Fruit fly (Drosophila melanogaster) whole organism, adult: ENCODE data around the gene EMC5.

Experiments
- CG11617 ChIP-seq: fragments of 200-800 bp; sonication (Bioruptor generic); optimal IDR thresholded peaks from 2 replicates; lab custom pipeline; 2017; ENCODE audit warnings: mild to moderate bottlenecking, missing biosample characterization, missing genetic modification reagents, missing genetic modification characterization
- CG12768 ChIP-seq: fragments of 200-800 bp; sonication (Bioruptor generic); optimal IDR thresholded peaks from 2 replicates; lab custom pipeline; 2017; ENCODE audit warnings: missing biosample characterization, missing genetic modification characterization, mild to moderate bottlenecking, moderate library complexity, missing genetic modification reagents
- CG14711 ChIP-seq: fragments of 200-800 bp; sonication (Bioruptor generic); optimal IDR thresholded peaks from 2 replicates; lab custom pipeline; 2018; ENCODE audit warnings: missing biosample characterization, mild to moderate bottlenecking, missing genetic modification characterization, moderate library complexity
- CG1620 ChIP-seq: fragments of 200-800 bp; sonication (Bioruptor generic); optimal IDR thresholded peaks from 2 replicates; lab custom pipeline; 2016; ENCODE audit warnings: missing biosample characterization, missing genetic modification characterization
- CG33017 ChIP-seq: fragments of 200-800 bp; sonication (Bioruptor generic); optimal IDR thresholded peaks from 2 replicates; lab custom pipeline; 2018; ENCODE audit warnings: missing biosample characterization, mild to moderate bottlenecking, missing genetic modification characterization, moderate library complexity
- CG5204 ChIP-seq: fragments of 200-800 bp; sonication (Bioruptor generic); optimal IDR thresholded peaks from 2 replicates; lab custom pipeline; 2016; ENCODE audit warnings: missing biosample characterization, missing genetic modification characterization
- CG7045 ChIP-seq: fragments of 200-800 bp; sonication (Bioruptor generic); optimal IDR thresholded peaks from 2 replicates; lab custom pipeline; 2017; ENCODE audit warnings: missing biosample characterization, mild to moderate bottlenecking, missing genetic modification characterization
- CG7101 ChIP-seq: fragments of 200-800 bp; sonication (Bioruptor generic); optimal IDR thresholded peaks from 2 replicates; lab custom pipeline; 2018; ENCODE audit warnings: missing biosample characterization, mild to moderate bottlenecking, missing genetic modification characterization, moderate library complexity
- Clk ChIP-seq: fragments of 200-800 bp; sonication (Bioruptor generic); optimal IDR thresholded peaks from 2 replicates; lab custom pipeline; 2017; ENCODE audit warnings: missing biosample characterization, missing genetic modification characterization
- Crg-1 ChIP-seq: fragments of 200-800 bp; sonication (Bioruptor generic); optimal IDR thresholded peaks from 2 replicates; lab custom pipeline; 2016; ENCODE audit warnings: missing biosample characterization, missing genetic modification characterization
- Hr96 ChIP-seq: fragments of 200-800 bp; sonication (Bioruptor generic); optimal IDR thresholded peaks from 2 replicates; lab custom pipeline; 2016; ENCODE audit warnings: missing biosample characterization, missing genetic modification characterization
- Mnt ChIP-seq: fragments of 200-800 bp; sonication (Bioruptor generic); optimal IDR thresholded peaks from 2 replicates; lab custom pipeline; 2016; ENCODE audit warnings: missing biosample characterization, mild to moderate bottlenecking, missing genetic modification characterization
- bab1 ChIP-seq: fragments of 200-800 bp; sonication (Bioruptor generic); optimal IDR thresholded peaks from 3 replicates; lab custom pipeline; 2019; ENCODE audit warnings: missing biosample characterization, mild to moderate bottlenecking, missing genetic modification characterization, moderate library complexity
- cic ChIP-seq: fragments of 200-800 bp; sonication (Bioruptor generic); optimal IDR thresholded peaks from 2 replicates; lab custom pipeline; 2017; ENCODE audit warnings: missing biosample characterization, mild to moderate bottlenecking, missing genetic modification characterization, moderate library complexity
- cnc ChIP-seq, 2 experiments: fragments of >200 bp; optimal IDR thresholded peaks; 2 replicates each; lab custom pipeline; 2017
- kay ChIP-seq: fragments of 200-800 bp; sonication (Bioruptor generic); peaks from one replicate; lab custom pipeline; 2016; ENCODE audit warnings: missing biosample characterization, missing genetic modification characterization, borderline replicate concordance
- ovo ChIP-seq: fragments of 200-800 bp; sonication (Bioruptor generic); optimal IDR thresholded peaks from 2 replicates; lab custom pipeline; 2016; ENCODE audit warnings: missing biosample characterization, missing genetic modification characterization
- pad ChIP-seq: fragments of 200-800 bp; sonication (Bioruptor generic); optimal IDR thresholded peaks from 3 replicates; lab custom pipeline; 2017; ENCODE audit warnings: missing biosample characterization, missing genetic modification characterization, mild to moderate bottlenecking, moderate library complexity, missing genetic modification reagents
- tj ChIP-seq: fragments of 200-800 bp; sonication (Bioruptor generic); optimal IDR thresholded peaks from 3 replicates; lab custom pipeline; 2017; ENCODE audit warnings: missing biosample characterization, mild to moderate bottlenecking, missing genetic modification characterization, moderate library complexity
- toe ChIP-seq: fragments of 200-800 bp; sonication (Bioruptor generic); optimal IDR thresholded peaks from 2 replicates; lab custom pipeline; 2016; ENCODE audit warnings: missing biosample characterization, missing genetic modification characterization

EMC5 gene

DNA sequence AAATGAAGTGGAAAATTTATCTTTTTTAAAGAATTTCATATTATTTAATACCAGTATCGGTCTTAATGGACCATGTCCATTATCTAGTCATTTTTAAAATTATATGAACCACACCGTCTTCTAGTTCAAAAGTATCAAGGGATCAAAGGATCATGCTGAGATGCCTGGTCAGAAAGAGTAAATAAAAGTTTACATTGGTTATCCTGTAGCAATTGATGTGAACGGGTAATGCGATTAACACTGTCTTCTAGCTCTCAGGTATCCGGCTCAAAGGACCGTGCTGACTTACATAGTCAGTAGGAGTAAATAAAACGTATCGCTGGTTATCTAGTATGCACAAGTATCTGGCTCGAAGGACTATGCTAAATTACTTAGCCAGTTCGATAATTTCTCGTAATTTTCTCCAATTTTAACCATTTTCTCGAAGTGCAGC lies 31.7 kb downstream of the EMC5 start:
- TF ChIP-seq CG5204 (GFP tag; lab: Kevin White, UChicago) (peak; percentile 53), ovo (GFP tag; lab: Kevin White, UChicago) (no peak)

dm6 chr2L:19019640-19020039 lies 32.1 kb downstream of the EMC5 start:
- no peak for TF ChIP-seq CG7045 (GFP tag; lab: Kevin White, UChicago)

dm6 chr2L:19021278-19022220 lies 34.0 kb downstream of the EMC5 start:
- no peak for TF ChIP-seq cic
- TF ChIP-seq CG11617 (GFP tag; lab: Kevin White, UChicago), result peak; percentile 71
- TF ChIP-seq CG14711 (tag; lab: Kevin White, UChicago), result peak; percentile 9
- TF ChIP-seq CG7101 (tag; lab: Kevin White, UChicago), result peak; percentile 72
- peak; percentile 0 for TF ChIP-seq Mnt (GFP tag; lab: Kevin White, UChicago)
- TF ChIP-seq Hr96 (GFP tag; lab: Kevin White, UChicago), result no peak
- peak; percentile 40 for TF ChIP-seq pad
- peak; percentile 80 for TF ChIP-seq CG33017 (tag; lab: Kevin White, UChicago)
- TF ChIP-seq bab1, result no peak
- TF ChIP-seq toe, result no peak
- TF ChIP-seq CG5204 (GFP tag; lab: Kevin White, UChicago), result peak; percentile 49
- TF ChIP-seq tj (GFP tag; lab: Kevin White, UChicago), result peak; percentile 1
- no peak for TF ChIP-seq cnc (optimal IDR thresholded peaks at IDR 0.05; lab: Kevin White, UChicago)
- peak; percentile 64 for TF ChIP-seq Clk (GFP tag; lab: Kevin White, UChicago)
- TF ChIP-seq CG1620 (GFP tag; lab: Kevin White, UChicago), result no peak
- peak; percentile 74 for TF ChIP-seq CG7045 (GFP tag; lab: Kevin White, UChicago)
- TF ChIP-seq CG12768, result peak; percentile 45
- TF ChIP-seq kay, result peak; percentile 54
- no peak for TF ChIP-seq Crg-1 (GFP tag; lab: Kevin White, UChicago)
- TF ChIP-seq ovo (GFP tag; lab: Kevin White, UChicago), result no peak

DNA sequence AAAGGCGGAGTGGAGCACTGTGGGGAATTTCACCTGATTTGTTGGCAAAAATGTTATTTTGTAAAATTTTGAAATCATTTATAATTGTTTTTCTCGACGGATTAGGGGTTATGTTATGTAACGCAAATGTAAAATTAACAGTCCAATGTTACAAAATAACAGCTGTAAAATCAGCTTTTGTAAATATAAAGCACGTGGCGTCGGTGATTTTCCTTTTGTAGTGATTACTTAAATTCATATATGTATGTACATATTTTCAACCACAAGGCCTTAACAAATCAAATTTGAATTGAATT lies 34.7 kb downstream of the EMC5 start, which contains the start of gene CG15172:
CG15172 (plus strand) TSS at position 197 of the 296 bp plus-strand sequence.
- TF ChIP-seq CG1620 (GFP tag; lab: Kevin White, UChicago) (no peak), pad (no peak), Hr96 (GFP tag; lab: Kevin White, UChicago) (no peak), Mnt (GFP tag; lab: Kevin White, UChicago) (no peak), CG5204 (GFP tag; lab: Kevin White, UChicago) (no peak), tj (GFP tag; lab: Kevin White, UChicago) (no peak), toe (no peak), CG14711 (tag; lab: Kevin White, UChicago) (no peak), CG12768 (no peak)

DNA sequence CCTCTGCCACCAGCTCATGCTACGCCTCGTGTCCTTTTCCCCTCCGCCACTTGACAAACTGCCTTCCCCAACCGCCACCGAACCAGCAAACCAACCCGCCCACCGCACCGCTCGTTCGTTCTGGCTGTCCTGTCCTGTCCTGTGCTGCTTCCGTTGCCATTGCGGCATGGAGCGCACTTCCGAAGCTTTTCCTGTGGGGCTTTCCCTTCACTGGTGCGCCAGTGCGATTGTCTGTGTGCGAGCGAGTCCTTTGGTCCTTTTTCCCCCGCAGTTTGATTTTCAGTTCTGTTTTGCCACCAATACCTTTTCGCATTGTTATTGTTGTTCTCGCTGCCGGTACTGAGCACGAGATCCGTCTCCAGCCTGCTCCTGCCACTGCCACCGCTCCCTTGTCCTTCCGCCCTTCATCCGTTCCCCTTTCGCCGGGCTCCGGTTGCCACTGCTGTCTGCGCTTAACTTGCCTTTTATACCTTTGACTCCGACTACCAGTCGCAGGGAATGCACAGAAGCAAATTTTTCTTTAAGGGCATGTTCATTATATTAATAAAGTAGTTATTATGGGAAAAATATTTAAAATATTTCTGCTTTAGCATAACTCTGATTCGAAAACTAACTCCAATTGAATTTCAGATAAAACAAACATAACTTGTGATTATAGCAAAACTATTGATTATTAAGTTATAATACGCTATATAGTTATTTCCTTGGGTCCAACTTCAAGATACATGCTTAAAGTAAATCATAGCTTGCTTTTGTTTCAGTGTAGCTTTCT lies 36.7 kb downstream of the EMC5 start:
- peak; percentile 8 for TF ChIP-seq CG7045 (GFP tag; lab: Kevin White, UChicago)
- peak; percentile 8 for TF ChIP-seq CG7101 (tag; lab: Kevin White, UChicago)
- no peak for TF ChIP-seq Hr96 (GFP tag; lab: Kevin White, UChicago)
- peak; percentile 13 for TF ChIP-seq CG11617 (GFP tag; lab: Kevin White, UChicago)
- TF ChIP-seq tj (GFP tag; lab: Kevin White, UChicago), result peak; percentile 10
- TF ChIP-seq cic, result no peak
- peak; percentile 43 for TF ChIP-seq CG5204 (GFP tag; lab: Kevin White, UChicago)

- TF ChIP-seq Hr96 (GFP tag; lab: Kevin White, UChicago) (no peak), toe (no peak), CG14711 (tag; lab: Kevin White, UChicago) (no peak), CG12768 (no peak), cnc (optimal IDR thresholded peaks at IDR 0.05; lab: Kevin White, UChicago) (no peak), pad (no peak), CG5204 (GFP tag; lab: Kevin White, UChicago) (no peak), CG7101 (tag; lab: Kevin White, UChicago) (no peak), ovo (GFP tag; lab: Kevin White, UChicago) (no peak), kay (no peak), Crg-1 (GFP tag; lab: Kevin White, UChicago) (no peak), CG33017 (tag; lab: Kevin White, UChicago) (no peak), Clk (GFP tag; lab: Kevin White, UChicago) (no peak), CG1620 (GFP tag; lab: Kevin White, UChicago) (no peak), CG7045 (GFP tag; lab: Kevin White, UChicago) (no peak), cic (no peak)
Observed at dm6 chr2L:19024744-19025059, 37.2 kb downstream of the EMC5 start.
